Fruit fly (Drosophila melanogaster): ENCODE data around the gene Oga.
A peak's percentile ranks its signal among the peaks of the same experiment; 100 is the strongest.

Oga gene

dm6 chr3R:21184373-21185132, 34.3 kb upstream of the Oga start (continued):
- TF ChIP-seq CG10565 (GFP tag; optimal IDR thresholded peaks at IDR 0.05) = peak; percentile 64
- TF ChIP-seq CG32532 (GFP tag; IDR thresholded peaks at IDR 0.05) = peak; percentile 84
- peak; percentile 74 for TF ChIP-seq CG9727 (GFP tag; optimal IDR thresholded peaks at IDR 0.05)
- no peak for TF ChIP-seq hkb (optimal IDR thresholded peaks at IDR 0.05)
- TF ChIP-seq hkb (GFP tag; IDR thresholded peaks at IDR 0.05) = peak; percentile 31; the same call in 1 of the 2 replicates
- no peak for TF ChIP-seq prd (optimal IDR thresholded peaks at IDR 0.05)
- peak; percentile 63 for TF ChIP-seq prd (GFP tag; IDR thresholded peaks at IDR 0.05)
- TF ChIP-seq CTCF (GFP tag; optimal IDR thresholded peaks at IDR 0.05) = peak; percentile 97
- no peak for TF ChIP-seq CG4282 (GFP tag; optimal IDR thresholded peaks at IDR 0.05)
- peak; percentile 63 to 73 for TF ChIP-seq Hr51 (GFP tag; optimal IDR thresholded peaks at IDR 0.05)
- no peak; the same call in 1 of the 2 replicates for TF ChIP-seq inv (GFP tag; IDR thresholded peaks at IDR 0.05; ENCODE audit: partially characterized antibody)
- peak; percentile 50; the same call in 1 of the 2 replicates for TF ChIP-seq seq (GFP tag; IDR thresholded peaks at IDR 0.05)
- peak; percentile 61 for TF ChIP-seq CG3281 (GFP tag; optimal IDR thresholded peaks at IDR 0.05)
- peak; percentile 35; the same call in 1 of the 4 replicates for TF ChIP-seq Gug (GFP tag; IDR thresholded peaks at IDR 0.05)
- TF ChIP-seq gt (GFP tag; IDR thresholded peaks at IDR 0.05) = 0 out of 2 replicates have a peak, but pooled peaks have one; percentile 45
- peak; percentile 73 for TF ChIP-seq H15 (GFP tag; IDR thresholded peaks at IDR 0.05)
- peak; percentile 78 for TF ChIP-seq Jarid2 (GFP tag; optimal IDR thresholded peaks at IDR 0.05)
- peak; percentile 53 for TF ChIP-seq btn (GFP tag; optimal IDR thresholded peaks at IDR 0.05)
- no peak for TF ChIP-seq aop (GFP tag; IDR thresholded peaks at IDR 0.05)
- no peak for TF ChIP-seq CG8478 (optimal IDR thresholded peaks at IDR 0.05)
- no peak for TF ChIP-seq Gsc (GFP tag; IDR thresholded peaks at IDR 0.05)
- TF ChIP-seq klu (GFP tag; IDR thresholded peaks at IDR 0.05) = peak; percentile 60; the same call in 1 of the 2 replicates
- peak; percentile 64 for TF ChIP-seq CG3163 (GFP tag; optimal IDR thresholded peaks at IDR 0.05)
- peak; percentile 44; the same call in 1 of the 2 replicates for TF ChIP-seq nerfin-2 (GFP tag; IDR thresholded peaks at IDR 0.05; ENCODE audit: partially characterized antibody)
- peak in 1 of 2 experiments; percentile 34 for TF ChIP-seq crp (GFP tag; optimal IDR thresholded peaks at IDR 0.05)
- TF ChIP-seq CG17361 (GFP tag; IDR thresholded peaks at IDR 0.05) = peak; percentile 60; the same call in 2 of the 3 replicates
- TF ChIP-seq run (tag; optimal IDR thresholded peaks at IDR 0.05) = no peak
- TF ChIP-seq CG1529 (GFP tag; optimal IDR thresholded peaks at IDR 0.05) = peak; percentile 66
- TF ChIP-seq CG17328 (GFP tag; IDR thresholded peaks at IDR 0.05) = peak; percentile 75
- TF ChIP-seq Stat92E (GFP tag; optimal IDR thresholded peaks at IDR 0.05) = no peak
- TF ChIP-seq zfh1 (GFP tag; IDR thresholded peaks at IDR 0.05) = peak; percentile 76
- 0 out of 3 replicates have a peak, but pooled peaks have one; percentile 50 for TF ChIP-seq CG7357 (GFP tag; IDR thresholded peaks at IDR 0.05)
- TF ChIP-seq CG17385 (GFP tag; optimal IDR thresholded peaks at IDR 0.05) = peak; percentile 60
- TF ChIP-seq gcm (GFP tag; optimal IDR thresholded peaks at IDR 0.05) = peak; percentile 25
- no peak for TF ChIP-seq dimm (GFP tag; IDR thresholded peaks at IDR 0.05)
- TF ChIP-seq CG9437 (GFP tag; optimal IDR thresholded peaks at IDR 0.05) = peak; percentile 64
- TF ChIP-seq ham (GFP tag; IDR thresholded peaks at IDR 0.05) = peak; percentile 38; the same call in 1 of the 2 replicates
- TF ChIP-seq CG7745 (tag; optimal IDR thresholded peaks at IDR 0.05) = no peak
- peak; percentile 55; the same call in 1 of the 2 replicates for TF ChIP-seq CG16779 (GFP tag; IDR thresholded peaks at IDR 0.05)
- TF ChIP-seq Dad (GFP tag; optimal IDR thresholded peaks at IDR 0.05) = peak; percentile 78
- TF ChIP-seq chn (GFP tag; optimal IDR thresholded peaks at IDR 0.05) = peak; percentile 89
- peak; percentile 25 for TF ChIP-seq sd (tag; optimal IDR thresholded peaks at IDR 0.05)
- TF ChIP-seq Xbp1 (GFP tag; optimal IDR thresholded peaks at IDR 0.05) = peak; percentile 87
- TF ChIP-seq CG11723 (GFP tag; optimal IDR thresholded peaks at IDR 0.05) = peak; percentile 60
- TF ChIP-seq CG13624 (GFP tag; optimal IDR thresholded peaks at IDR 0.05) = peak; percentile 77
- peak; percentile 80 for TF ChIP-seq CG3065 (GFP tag; optimal IDR thresholded peaks at IDR 0.05)
- peak; percentile 57 for TF ChIP-seq CG7786 (GFP tag; optimal IDR thresholded peaks at IDR 0.05)
- no peak for TF ChIP-seq CG2129 (GFP tag; IDR thresholded peaks at IDR 0.05; ENCODE audit: partially characterized antibody)
- TF ChIP-seq CG30431 (GFP tag; optimal IDR thresholded peaks at IDR 0.05) = peak; percentile 70
- TF ChIP-seq chinmo (GFP tag; IDR thresholded peaks at IDR 0.05; ENCODE audit: partially characterized antibody) = 0 out of 4 replicates have a peak, but pooled peaks have one; percentile 24
